Worm (Caenorhabditis elegans): Measurements from ENCODE around the gene C35B1.4.

DNA sequence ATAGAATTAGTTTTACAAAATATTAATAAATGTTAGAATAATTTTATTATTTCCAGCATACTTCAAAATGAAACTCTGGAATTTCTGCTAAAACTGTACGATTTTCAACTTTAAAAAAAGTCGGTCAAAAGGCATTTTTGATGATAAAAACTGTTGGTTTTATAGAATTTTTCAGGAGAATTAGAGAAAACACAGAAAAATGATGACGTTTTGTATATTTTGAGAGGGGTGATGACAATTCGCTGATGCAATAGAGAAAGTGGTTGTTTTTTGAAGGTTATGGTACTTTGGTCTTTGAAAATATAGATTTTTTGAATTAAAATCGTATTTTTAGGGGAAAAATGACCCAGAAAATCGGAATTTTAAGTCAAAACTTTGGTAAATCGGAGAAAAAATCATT lies 5.4 kb downstream of the C35B1.4 start:
- TF ChIP-seq flt-1 (GFP tag; IDR thresholded peaks at IDR 0.05) (no peak), ztf-29 (GFP tag; IDR thresholded peaks at IDR 0.05) (no peak), med-1 (GFP tag; optimal IDR thresholded peaks at IDR 0.05; ENCODE audit: insufficient read depth) (no peak), tab-1 (GFP tag; IDR thresholded peaks at IDR 0.05) (no peak)
